Worm (Caenorhabditis elegans) whole organism, L1 larva: ENCODE results near the gene C27D6.11.
A peak's percentile ranks its signal among the peaks of the same experiment; 100 is the strongest.

ENCODE experiments used
- C04F5.9 ChIP-seq: sonication (generic microtip); optimal IDR thresholded peaks from 2 replicates; lab custom pipeline; 2016; ENCODE audit warnings: missing genetic modification characterization, missing compliant biosample characterization
- C16A3.4 ChIP-seq: fragments of 150-350 bp; optimal IDR thresholded peaks from 2 replicates; lab custom pipeline; 2014; ENCODE audit warnings: missing biosample characterization, missing genetic modification characterization
- alr-1 ChIP-seq: fragments of 200-800 bp; sonication (Bioruptor generic); optimal IDR thresholded peaks from 2 replicates; lab custom pipeline; 2018; ENCODE audit warnings: borderline replicate concordance, mild to moderate bottlenecking, missing genetic modification characterization, missing compliant biosample characterization
- blmp-1 ChIP-seq: fragments of 150-350 bp; optimal IDR thresholded peaks from 2 replicates; lab custom pipeline; 2014; ENCODE audit warnings: missing biosample characterization, missing genetic modification characterization
- ceh-82 ChIP-seq, 3 experiments: fragments of 150-350 bp in 1 of 3; sonication (generic microtip) in 2 of 3; optimal IDR thresholded peaks; 2 replicates each; lab custom pipeline; 2014 to 2017; ENCODE audit warnings: missing biosample characterization in 3 of 3, missing genetic modification characterization in 3 of 3
- dsc-1 ChIP-seq: sonication (generic microtip); optimal IDR thresholded peaks from 2 replicates; lab custom pipeline; 2016; ENCODE audit warnings: mild to moderate bottlenecking, missing genetic modification characterization, missing compliant biosample characterization
- efl-1 ChIP-seq, 4 experiments: fragments of 150-350 bp; optimal IDR thresholded peaks in 3 of 4; peaks in 1 of 4; 1 replicate in 1 of 4; 2 replicates in 3 of 4; lab custom pipeline; 2014; ENCODE audit warnings: missing biosample characterization in 2 of 4, missing genetic modification characterization in 2 of 4, missing genetic modification reagents in 2 of 4
- efl-3 ChIP-seq: fragments of 200-800 bp; sonication (Bioruptor generic); optimal IDR thresholded peaks from 2 replicates; lab custom pipeline; 2018; ENCODE audit warnings: mild to moderate bottlenecking, missing genetic modification characterization, missing compliant biosample characterization
- egl-13 ChIP-seq: sonication (generic microtip); optimal IDR thresholded peaks from 2 replicates; lab custom pipeline; 2016; ENCODE audit warnings: missing genotype, missing genetic modification reagents, missing genetic modification characterization, missing compliant biosample characterization
- egl-27 ChIP-seq, 2 experiments: fragments of 150-350 bp in 1 of 2; sonication (generic microtip); optimal IDR thresholded peaks; 3 replicates each; lab custom pipeline; 2017 to 2018; ENCODE audit warnings: missing biosample characterization in 2 of 2, missing genetic modification characterization in 2 of 2, missing genetic modification reagents in 2 of 2
- elt-2 ChIP-seq: sonication (generic microtip); optimal IDR thresholded peaks from 2 replicates; lab custom pipeline; 2016; ENCODE audit warnings: missing genetic modification characterization, mild to moderate bottlenecking, inconsistent platforms, missing compliant biosample characterization, missing genetic modification reagents
- elt-3 ChIP-seq, 6 experiments: fragments of 150-350 bp in 1 of 6; sonication (generic microtip); optimal IDR thresholded peaks; 2 replicates each; lab custom pipeline; 2017 to 2018; ENCODE audit warnings: missing biosample characterization in 6 of 6, missing genetic modification characterization in 6 of 6, inconsistent platforms in 1 of 6
- fkh-10 ChIP-seq: sonication (generic microtip); optimal IDR thresholded peaks from 2 replicates; lab custom pipeline; 2017; ENCODE audit warnings: missing biosample characterization, missing genetic modification reagents, missing genetic modification characterization
- fkh-4 ChIP-seq: sonication (generic microtip); optimal IDR thresholded peaks from 2 replicates; lab custom pipeline; 2016; ENCODE audit warnings: missing compliant biosample characterization, missing genetic modification characterization, borderline replicate concordance
- fkh-8 ChIP-seq: sonication (generic microtip); optimal IDR thresholded peaks from 2 replicates; lab custom pipeline; 2016; ENCODE audit warnings: mild to moderate bottlenecking, missing genetic modification characterization, missing compliant biosample characterization
- grh-1 ChIP-seq: fragments of 200-800 bp; sonication (Bioruptor generic); IDR thresholded peaks from 2 replicates; pipeline ENCODE4 v1.3.6; 2022; ENCODE audit warnings: missing genetic modification reagents, missing genetic modification characterization, missing compliant biosample characterization
- isw-1 ChIP-seq: fragments of 200-800 bp; sonication (Bioruptor generic); IDR thresholded peaks from 2 replicates; pipeline ENCODE4 v1.3.6; 2022; ENCODE audit warnings: missing genetic modification characterization, missing compliant biosample characterization
- jun-1 ChIP-seq: fragments of 150-350 bp; optimal IDR thresholded peaks from 2 replicates; lab custom pipeline; 2014; ENCODE audit warnings: missing biosample characterization, missing genetic modification reagents, missing genetic modification characterization
- lin-13 ChIP-seq: fragments of 150-350 bp; optimal IDR thresholded peaks from 2 replicates; lab custom pipeline; 2014; ENCODE audit warnings: missing biosample characterization, missing genetic modification reagents, missing genetic modification characterization
- lin-14 ChIP-seq: fragments of 200-800 bp; sonication (Bioruptor generic); optimal IDR thresholded peaks from 2 replicates; lab custom pipeline; 2018; ENCODE audit warnings: mild to moderate bottlenecking, missing genetic modification characterization, moderate library complexity, missing compliant biosample characterization
- lin-35 ChIP-seq, 2 experiments: fragments of 150-350 bp; optimal IDR thresholded peaks; 2 replicates each; lab custom pipeline; 2014; ENCODE audit warnings: missing biosample characterization in 2 of 2, missing genetic modification characterization in 2 of 2, missing genetic modification reagents in 2 of 2
- lir-3 ChIP-seq: sonication (generic microtip); optimal IDR thresholded peaks from 2 replicates; lab custom pipeline; 2016; ENCODE audit warnings: mild to moderate bottlenecking, missing genetic modification characterization, moderate library complexity, missing compliant biosample characterization; ENCODE audit not compliant: poor library complexity
- lsy-2 ChIP-seq, 2 experiments: fragments of 150-350 bp; optimal IDR thresholded peaks; 2 replicates each; lab custom pipeline; 2014; ENCODE audit warnings: missing biosample characterization in 2 of 2, missing genetic modification characterization in 2 of 2
- mef-2 ChIP-seq: fragments of 150-350 bp; optimal IDR thresholded peaks from 2 replicates; lab custom pipeline; 2014; ENCODE audit warnings: missing biosample characterization, missing genetic modification characterization
- mep-1 ChIP-seq: fragments of 150-350 bp; optimal IDR thresholded peaks from 2 replicates; lab custom pipeline; 2014; ENCODE audit warnings: missing biosample characterization, missing genetic modification characterization
- nhr-11 ChIP-seq: fragments of 150-350 bp; optimal IDR thresholded peaks from 2 replicates; lab custom pipeline; 2014; ENCODE audit warnings: missing biosample characterization, missing genetic modification characterization
- nhr-19 ChIP-seq: fragments of 200-800 bp; sonication (Bioruptor generic); conservative IDR thresholded peaks from 2 replicates; pipeline ENCODE4 v1.3.6; 2022; ENCODE audit warnings: missing genetic modification characterization, missing compliant biosample characterization
- nhr-20 ChIP-seq: sonication (generic microtip); optimal IDR thresholded peaks from 2 replicates; lab custom pipeline; 2016; ENCODE audit warnings: mild to moderate bottlenecking, missing genetic modification characterization, missing compliant biosample characterization
- nhr-237 ChIP-seq: fragments of 150-350 bp; optimal IDR thresholded peaks from 2 replicates; lab custom pipeline; 2014; ENCODE audit warnings: missing biosample characterization, missing genetic modification characterization
- nhr-47 ChIP-seq: sonication (generic microtip); optimal IDR thresholded peaks from 2 replicates; lab custom pipeline; 2016; ENCODE audit warnings: mild to moderate bottlenecking, missing genetic modification characterization, moderate library complexity, missing compliant biosample characterization
- nhr-71 ChIP-seq: sonication (generic microtip); optimal IDR thresholded peaks from 2 replicates; lab custom pipeline; 2016; ENCODE audit warnings: mild to moderate bottlenecking, missing genetic modification characterization, moderate library complexity, missing compliant biosample characterization
- nhr-84 ChIP-seq: sonication (generic microtip); optimal IDR thresholded peaks from 2 replicates; lab custom pipeline; 2017; ENCODE audit warnings: missing biosample characterization, missing genetic modification characterization
- nhr-85 ChIP-seq: sonication (generic microtip); peaks from one replicate; lab custom pipeline; 2016; ENCODE audit warnings: missing genetic modification characterization, inconsistent platforms, missing compliant biosample characterization
- nhr-90 ChIP-seq: sonication (generic microtip); optimal IDR thresholded peaks from 2 replicates; lab custom pipeline; 2016; ENCODE audit warnings: mild to moderate bottlenecking, missing genetic modification characterization, missing compliant biosample characterization; ENCODE audit not compliant: poor library complexity
- pag-3 ChIP-seq: sonication (generic microtip); optimal IDR thresholded peaks from 2 replicates; lab custom pipeline; 2017; ENCODE audit warnings: missing genetic modification characterization, mild to moderate bottlenecking, missing compliant biosample characterization, antibody characterized with exemption, borderline replicate concordance; ENCODE audit not compliant: insufficient read depth
- pax-3 ChIP-seq: fragments of 200-800 bp; sonication (Bioruptor generic); optimal IDR thresholded peaks from 2 replicates; lab custom pipeline; 2018; ENCODE audit warnings: mild to moderate bottlenecking, missing genetic modification characterization, moderate library complexity, missing compliant biosample characterization
- pqm-1 ChIP-seq: sonication (generic microtip); optimal IDR thresholded peaks from 3 replicates; lab custom pipeline; 2017; ENCODE audit warnings: missing biosample characterization, missing genetic modification characterization
- rnt-1 ChIP-seq: sonication (generic microtip); optimal IDR thresholded peaks from 2 replicates; lab custom pipeline; 2016; ENCODE audit warnings: mild to moderate bottlenecking, missing genetic modification characterization, moderate library complexity, missing compliant biosample characterization
- skn-1 ChIP-seq: fragments of 150-350 bp; optimal IDR thresholded peaks from 2 replicates; lab custom pipeline; 2014; ENCODE audit warnings: missing biosample characterization, missing genetic modification characterization
- snu-23 ChIP-seq: sonication (generic microtip); optimal IDR thresholded peaks from 2 replicates; lab custom pipeline; 2016; ENCODE audit warnings: missing genetic modification characterization, missing compliant biosample characterization
- tbx-2 ChIP-seq: sonication (generic microtip); optimal IDR thresholded peaks from 2 replicates; lab custom pipeline; 2016; ENCODE audit warnings: missing genetic modification characterization, missing compliant biosample characterization
- tlp-1 ChIP-seq: fragments of 150-350 bp; optimal IDR thresholded peaks from 2 replicates; lab custom pipeline; 2014; ENCODE audit warnings: missing biosample characterization, missing genetic modification characterization
- unc-62 ChIP-seq: fragments of 150-350 bp; optimal IDR thresholded peaks from 2 replicates; lab custom pipeline; 2014; ENCODE audit warnings: missing biosample characterization, missing genetic modification reagents, missing genetic modification characterization
- xbp-1 ChIP-seq: sonication (generic microtip); optimal IDR thresholded peaks from 2 replicates; lab custom pipeline; 2016; ENCODE audit warnings: missing genetic modification characterization, missing compliant biosample characterization

The C27D6.11 gene

ce11 chrII:5202930-5203329 is 41.9 kb upstream of the C27D6.11 start, which contains the start of gene ampd-1 (continued):
- TF ChIP-seq xbp-1 (tag; lab: Kevin White, UChicago) (no peak), nhr-85 (tag; lab: Kevin White, UChicago) (no peak), pax-3 (tag; lab: Kevin White, UChicago) (no peak), lin-13 (no peak), nhr-84 (tag; lab: Kevin White, UChicago) (no peak), nhr-19 (GFP tag; lab: Robert Waterston, UW) (no peak), efl-1 (optimal IDR thresholded peaks at IDR 0.05; lab: Kevin White, UChicago) (no peak), efl-1 (GFP tag; optimal IDR thresholded peaks at IDR 0.05 in 1 of 2; lab: Kevin White, UChicago) (peak in 1 of 2 experiments; percentile 85), mep-1 (tag; lab: Kevin White, UChicago) (no peak)

ce11 chrII:5201922-5202562 is 41.0 kb upstream of the C27D6.11 start:
- TF ChIP-seq grh-1 (GFP tag; lab: Robert Waterston, UW) (no peak), nhr-90 (tag; lab: Kevin White, UChicago) (peak; percentile 42), pqm-1 (tag; lab: Kevin White, UChicago) (peak; percentile 82), nhr-11 (tag; lab: Kevin White, UChicago) (no peak), lsy-2 (tag; optimal IDR thresholded peaks at IDR 0.05; lab: Kevin White, UChicago) (peak in 1 of 2 experiments; percentile 10), mef-2 (tag; lab: Kevin White, UChicago) (no peak), nhr-237 (tag; lab: Kevin White, UChicago) (no peak), jun-1 (tag; lab: Kevin White, UChicago) (peak; percentile 61), efl-3 (no peak), pag-3 (tag; lab: Kevin White, UChicago) (no peak), elt-2 (peak; percentile 99), blmp-1 (tag; lab: Kevin White, UChicago) (peak; percentile 46), xbp-1 (tag; lab: Kevin White, UChicago) (no peak), fkh-10 (no peak), nhr-47 (peak; percentile 16), nhr-85 (tag; lab: Kevin White, UChicago) (peak; percentile 67), lin-14 (GFP tag; lab: Kevin White, UChicago) (peak; percentile 32), lin-13 (no peak), elt-3 (tag; optimal IDR thresholded peaks at IDR 0.05; lab: Kevin White, UChicago) (peak in 4 of 6 experiments; percentile 22 to 77 (median 43)), snu-23 (GFP tag; lab: Kevin White, UChicago) (no peak), egl-13 (tag; lab: Kevin White, UChicago) (no peak), fkh-4 (no peak), nhr-20 (tag; lab: Kevin White, UChicago) (peak; percentile 16), tlp-1 (tag; lab: Kevin White, UChicago) (peak; percentile 69), nhr-71 (tag; lab: Kevin White, UChicago) (peak; percentile 44), lin-35 (GFP tag; optimal IDR thresholded peaks at IDR 0.05; lab: Kevin White, UChicago) (peak in 1 of 2 experiments; percentile 55), dsc-1 (peak; percentile 50), mep-1 (tag; lab: Kevin White, UChicago) (peak; percentile 22)

ce11 chrII:5200987-5201582 is 40.1 kb upstream of the C27D6.11 start:
- TF ChIP-seq lin-14 (GFP tag; lab: Kevin White, UChicago), result peak; percentile 85
- TF ChIP-seq mep-1 (tag; lab: Kevin White, UChicago), result peak; percentile 41
- TF ChIP-seq skn-1 (tag; lab: Kevin White, UChicago), result peak; percentile 26
- peak; percentile 20; the same call in 1 of the 2 replicates for TF ChIP-seq nhr-19 (GFP tag; lab: Robert Waterston, UW)
- peak; percentile 31 to 37 for TF ChIP-seq lin-35 (GFP tag; optimal IDR thresholded peaks at IDR 0.05; lab: Kevin White, UChicago)
- no peak for TF ChIP-seq C04F5.9 (tag; lab: Kevin White, UChicago)
- peak; percentile 7 for TF ChIP-seq C16A3.4 (tag; lab: Kevin White, UChicago)
- peak; percentile 63 for TF ChIP-seq dsc-1
- TF ChIP-seq tlp-1 (tag; lab: Kevin White, UChicago), result no peak
- TF ChIP-seq fkh-8 (tag; lab: Kevin White, UChicago), result peak; percentile 23
- TF ChIP-seq isw-1, result no peak
- TF ChIP-seq alr-1, result no peak
- no peak for TF ChIP-seq lir-3
- TF ChIP-seq efl-1 (optimal IDR thresholded peaks at IDR 0.05; lab: Kevin White, UChicago), result peak; percentile 49 to 50
- TF ChIP-seq efl-1 (GFP tag; optimal IDR thresholded peaks at IDR 0.05 in 1 of 2; lab: Kevin White, UChicago), result peak; percentile 14 to 90
- TF ChIP-seq egl-13 (tag; lab: Kevin White, UChicago), result no peak
- peak in 1 of 3 experiments; percentile 20 for TF ChIP-seq ceh-82 (tag; optimal IDR thresholded peaks at IDR 0.05; lab: Kevin White, UChicago)
- no peak for TF ChIP-seq egl-27 (tag; optimal IDR thresholded peaks at IDR 0.05; lab: Kevin White, UChicago)
- TF ChIP-seq blmp-1 (tag; lab: Kevin White, UChicago), result peak; percentile 87
- peak; percentile 46 for TF ChIP-seq tbx-2 (tag; lab: Kevin White, UChicago)
- peak; percentile 48 for TF ChIP-seq rnt-1 (tag; lab: Kevin White, UChicago)
- TF ChIP-seq lsy-2 (tag; optimal IDR thresholded peaks at IDR 0.05; lab: Kevin White, UChicago), result peak; percentile 22 to 65
- no peak for TF ChIP-seq unc-62
- peak; percentile 28 for TF ChIP-seq nhr-47
